Worm (Caenorhabditis elegans) whole organism, mixed stage, embryonic: ENCODE results near the gene D2024.18.

ENCODE experiments used
- ceh-39 ChIP-seq: fragments of 150-350 bp; optimal IDR thresholded peaks from 2 replicates; lab custom pipeline; 2014; ENCODE audit warnings: missing biosample characterization, missing genetic modification characterization
- ces-1 ChIP-seq: fragments of 150-350 bp; optimal IDR thresholded peaks from 2 replicates; lab custom pipeline; 2014; ENCODE audit warnings: missing biosample characterization, missing genetic modification reagents, missing genetic modification characterization
- drap-1 ChIP-seq: fragments of 200-800 bp; sonication (Bioruptor generic); optimal IDR thresholded peaks from 3 replicates; lab custom pipeline; 2018; ENCODE audit warnings: mild to moderate bottlenecking, missing genetic modification characterization, missing compliant biosample characterization
- hlh-1 ChIP-seq: fragments of 150-350 bp; optimal IDR thresholded peaks from 2 replicates; lab custom pipeline; 2014; ENCODE audit warnings: missing biosample characterization, missing genetic modification reagents, missing genetic modification characterization
- lin-13 ChIP-seq: fragments of 150-350 bp; optimal IDR thresholded peaks from 2 replicates; lab custom pipeline; 2014; ENCODE audit warnings: missing biosample characterization, missing genetic modification characterization
- nhr-12 ChIP-seq: fragments of 150-350 bp; optimal IDR thresholded peaks from 2 replicates; lab custom pipeline; 2014; ENCODE audit warnings: missing biosample characterization, missing genetic modification characterization
- nhr-237 ChIP-seq: fragments of 150-350 bp; optimal IDR thresholded peaks from 2 replicates; lab custom pipeline; 2014; ENCODE audit warnings: missing biosample characterization, missing genetic modification characterization
- nhr-28 ChIP-seq: fragments of 150-350 bp; optimal IDR thresholded peaks from 2 replicates; lab custom pipeline; 2014; ENCODE audit warnings: missing biosample characterization, missing genetic modification characterization
- nhr-76 ChIP-seq: sonication (generic microtip); optimal IDR thresholded peaks from 2 replicates; lab custom pipeline; 2017; ENCODE audit warnings: missing biosample characterization, missing genetic modification characterization
- pha-4 ChIP-seq: fragments of 150-350 bp; optimal IDR thresholded peaks from 2 replicates; lab custom pipeline; 2018; ENCODE audit warnings: missing biosample characterization, missing genetic modification reagents, missing genetic modification characterization
- snpc-4 ChIP-seq: fragments of 150-350 bp; optimal IDR thresholded peaks from 2 replicates; lab custom pipeline; 2014; ENCODE audit warnings: missing biosample characterization, missing genetic modification characterization
- unc-62 ChIP-seq: fragments of 150-350 bp; optimal IDR thresholded peaks from 2 replicates; lab custom pipeline; 2014; ENCODE audit warnings: missing biosample characterization, missing genetic modification reagents, missing genetic modification characterization
- ztf-11 ChIP-seq: fragments of 150-350 bp; optimal IDR thresholded peaks from 2 replicates; lab custom pipeline; 2014; ENCODE audit warnings: missing biosample characterization, missing genetic modification characterization

DNA sequence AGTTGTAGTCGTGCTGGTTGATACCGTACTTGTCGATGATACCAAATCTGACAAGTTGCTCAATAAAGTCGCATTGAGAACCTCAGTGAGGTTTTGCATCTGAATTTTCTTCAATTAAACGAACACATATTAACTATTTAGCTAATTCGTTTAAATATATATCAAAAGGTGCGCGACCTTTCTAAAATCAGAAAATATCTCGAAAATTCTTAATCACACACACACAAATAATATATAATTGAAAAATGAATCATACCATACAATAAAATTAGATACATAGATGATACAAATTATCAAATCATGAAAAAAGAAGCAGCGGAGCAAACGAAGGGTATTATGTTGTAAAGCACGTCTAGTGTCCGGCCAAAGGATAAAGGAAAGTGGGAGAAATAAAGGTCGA, 22.1 kb upstream of the D2024.18 start, which contains the start of gene D2024.5:
- TF ChIP-seq nhr-12 (tag; lab: Kevin White, UChicago) = no peak
- no peak for TF ChIP-seq hlh-1
- TF ChIP-seq ztf-11 = no peak
- TF ChIP-seq ceh-39 (tag; lab: Kevin White, UChicago) = no peak
- no peak for TF ChIP-seq pha-4
- TF ChIP-seq ces-1 = no peak
- no peak for TF ChIP-seq nhr-237 (tag; lab: Kevin White, UChicago)
- no peak for TF ChIP-seq nhr-76 (tag; lab: Kevin White, UChicago)
- no peak for TF ChIP-seq unc-62 (GFP tag; lab: Kevin White, UChicago)
- no peak for TF ChIP-seq lin-13 (tag; lab: Kevin White, UChicago)
- TF ChIP-seq snpc-4 = no peak
- TF ChIP-seq nhr-28 = no peak
- TF ChIP-seq drap-1 (GFP tag; lab: Kevin White, UChicago) = no peak
